Worm (Caenorhabditis elegans) whole organism, L4 larva: ENCODE data around the gene cdr-3.

ENCODE experiments used
- D1046.2 ChIP-seq: fragments of 200-800 bp; sonication (Bioruptor generic); IDR thresholded peaks from 2 replicates; pipeline ENCODE4 v1.3.6; 2022; ENCODE audit warnings: missing genetic modification characterization, missing compliant biosample characterization
- F10B5.3 ChIP-seq: sonication (generic microtip); optimal IDR thresholded peaks from 2 replicates; lab custom pipeline; 2016; ENCODE audit warnings: mild to moderate bottlenecking, missing genetic modification characterization, missing compliant biosample characterization
- F26F4.8 ChIP-seq: fragments of 200-800 bp; sonication (Bioruptor generic); conservative IDR thresholded peaks from 2 replicates; pipeline ENCODE4 v1.3.6; 2022; ENCODE audit warnings: missing genetic modification characterization, missing compliant biosample characterization
- F44E2.7 ChIP-seq: fragments of 200-800 bp; sonication (Bioruptor generic); IDR thresholded peaks from 2 replicates; pipeline ENCODE4 v2.1.2; 2022; ENCODE audit warnings: missing genetic modification characterization, missing compliant biosample characterization
- R02D3.7 ChIP-seq: fragments of 150-350 bp; sonication (generic microtip); optimal IDR thresholded peaks from 3 replicates; lab custom pipeline; 2014; ENCODE audit warnings: missing biosample characterization, missing genetic modification characterization
- T20F7.1 ChIP-seq: fragments of 200-800 bp; sonication (Bioruptor generic); optimal IDR thresholded peaks from 2 replicates; lab custom pipeline; 2018; ENCODE audit warnings: mild to moderate bottlenecking, missing genetic modification characterization, missing compliant biosample characterization
- Y48G9A.11 ChIP-seq: fragments of 200-800 bp; sonication (Bioruptor generic); IDR thresholded peaks from 2 replicates; pipeline ENCODE4 v1.3.6; 2022; ENCODE audit warnings: missing genetic modification reagents, missing genetic modification characterization, missing compliant biosample characterization
- ZK546.5 ChIP-seq, 2 experiments: sonication (generic microtip); optimal IDR thresholded peaks; 2 replicates each; lab custom pipeline; 2017; ENCODE audit warnings: missing biosample characterization in 2 of 2, missing genetic modification characterization in 2 of 2
- aha-1 ChIP-seq: fragments of 150-350 bp; peaks from one replicate; lab custom pipeline; 2014; ENCODE audit warnings: missing biosample characterization, missing genetic modification characterization
- attf-4 ChIP-seq: sonication (generic microtip); optimal IDR thresholded peaks from 3 replicates; lab custom pipeline; 2017; ENCODE audit warnings: missing biosample characterization, missing genetic modification characterization
- ceh-62 ChIP-seq: sonication (generic microtip); optimal IDR thresholded peaks from 2 replicates; lab custom pipeline; 2017; ENCODE audit warnings: missing biosample characterization, missing genetic modification characterization
- ceh-82 ChIP-seq: sonication (generic microtip); optimal IDR thresholded peaks from 2 replicates; lab custom pipeline; 2017; ENCODE audit warnings: missing biosample characterization, missing genetic modification characterization
- ces-1 ChIP-seq: fragments of 150-350 bp; sonication (generic microtip); optimal IDR thresholded peaks from 4 replicates; lab custom pipeline; 2014; ENCODE audit warnings: missing biosample characterization, missing genetic modification reagents, missing genetic modification characterization
- cey-2 ChIP-seq: sonication (generic microtip); optimal IDR thresholded peaks from 3 replicates; lab custom pipeline; 2017; ENCODE audit warnings: missing genetic modification characterization, mild to moderate bottlenecking, missing compliant biosample characterization, antibody characterized with exemption, borderline replicate concordance; ENCODE audit not compliant: insufficient read depth
- ctbp-1 ChIP-seq: fragments of 200-800 bp; sonication (Bioruptor generic); IDR thresholded peaks from 2 replicates; pipeline ENCODE4 v1.3.6; 2022; ENCODE audit warnings: missing genetic modification reagents, missing genetic modification characterization, missing compliant biosample characterization
- daf-12 ChIP-seq: fragments of 150-350 bp; optimal IDR thresholded peaks from 2 replicates; lab custom pipeline; 2014; ENCODE audit warnings: missing biosample characterization, missing genetic modification reagents, missing genetic modification characterization
- dmd-6 ChIP-seq: fragments of 200-800 bp; sonication (Bioruptor generic); IDR thresholded peaks from 2 replicates; pipeline ENCODE4 v1.3.6; 2022; ENCODE audit warnings: missing genetic modification reagents, missing genetic modification characterization, missing compliant biosample characterization
- dmd-8 ChIP-seq: fragments of 200-800 bp; sonication (Bioruptor generic); IDR thresholded peaks from 2 replicates; pipeline ENCODE4 v1.3.6; 2022; ENCODE audit warnings: missing genetic modification characterization, missing compliant biosample characterization
- dmd-9 ChIP-seq: fragments of 200-800 bp; sonication (Bioruptor generic); IDR thresholded peaks from 2 replicates; pipeline ENCODE4 v1.3.6; 2022; ENCODE audit warnings: missing genetic modification reagents, missing genetic modification characterization, missing compliant biosample characterization
- dpl-1 ChIP-seq: fragments of 150-350 bp; optimal IDR thresholded peaks from 2 replicates; lab custom pipeline; 2014; ENCODE audit warnings: missing biosample characterization, missing genetic modification reagents, missing genetic modification characterization
- egl-27 ChIP-seq: sonication (generic microtip); optimal IDR thresholded peaks from 3 replicates; lab custom pipeline; 2017; ENCODE audit warnings: missing biosample characterization, missing genetic modification reagents, missing genetic modification characterization
- egl-43 ChIP-seq: fragments of 200-800 bp; sonication (Bioruptor generic); IDR thresholded peaks from 2 replicates; pipeline ENCODE4 v1.3.6; 2022; ENCODE audit warnings: missing genetic modification reagents, missing genetic modification characterization, missing compliant biosample characterization
- fkh-10 ChIP-seq: fragments of 150-350 bp; optimal IDR thresholded peaks from 2 replicates; lab custom pipeline; 2014; ENCODE audit warnings: missing biosample characterization, missing genetic modification reagents, missing genetic modification characterization
- fos-1 ChIP-seq: fragments of 150-350 bp; optimal IDR thresholded peaks from 2 replicates; lab custom pipeline; 2014; ENCODE audit warnings: missing biosample characterization, missing genetic modification characterization
- hlh-11 ChIP-seq: fragments of 200-800 bp; sonication (Bioruptor generic); optimal IDR thresholded peaks from 2 replicates; lab custom pipeline; 2018; ENCODE audit warnings: mild to moderate bottlenecking, missing genetic modification characterization, missing compliant biosample characterization
- hmg-1.1 ChIP-seq: fragments of 200-800 bp; sonication (Bioruptor generic); IDR thresholded peaks from 2 replicates; pipeline ENCODE4 v1.3.6; 2022; ENCODE audit warnings: missing genetic modification reagents, missing genetic modification characterization, missing compliant biosample characterization
- lim-7 ChIP-seq: fragments of 200-800 bp; sonication (Bioruptor generic); IDR thresholded peaks from 2 replicates; pipeline ENCODE4 v1.3.6; 2022; ENCODE audit warnings: missing genetic modification characterization, missing compliant biosample characterization
- lin-13 ChIP-seq: fragments of 150-350 bp; optimal IDR thresholded peaks from 2 replicates; lab custom pipeline; 2014; ENCODE audit warnings: missing biosample characterization, missing genetic modification reagents, missing genetic modification characterization
- lin-38 ChIP-seq: fragments of 200-800 bp; sonication (Bioruptor generic); IDR thresholded peaks from 2 replicates; pipeline ENCODE4 v1.3.6; 2022; ENCODE audit warnings: missing genetic modification reagents, missing genetic modification characterization, missing compliant biosample characterization
- lin-39 ChIP-seq: fragments of 150-350 bp; optimal IDR thresholded peaks from 2 replicates; lab custom pipeline; 2014; ENCODE audit warnings: missing biosample characterization, missing genetic modification reagents, missing genetic modification characterization
- lir-3 ChIP-seq: sonication (generic microtip); optimal IDR thresholded peaks from 2 replicates; lab custom pipeline; 2016; ENCODE audit warnings: mild to moderate bottlenecking, missing genetic modification characterization, missing compliant biosample characterization
- lsy-2 ChIP-seq, 2 experiments: fragments of 150-350 bp in 1 of 2; sonication (generic microtip) in 1 of 2; optimal IDR thresholded peaks; 2 replicates each; lab custom pipeline; 2014 to 2017; ENCODE audit warnings: missing biosample characterization in 2 of 2, missing genetic modification characterization in 2 of 2
- mxl-2 ChIP-seq: fragments of 200-800 bp; sonication (Bioruptor generic); conservative IDR thresholded peaks from 2 replicates; pipeline ENCODE4 v1.3.6; 2022; ENCODE audit warnings: missing genetic modification reagents, missing genetic modification characterization, missing compliant biosample characterization
- nhr-10 ChIP-seq: fragments of 150-350 bp; optimal IDR thresholded peaks from 2 replicates; lab custom pipeline; 2014; ENCODE audit warnings: missing biosample characterization, missing genetic modification characterization
- nhr-237 ChIP-seq: sonication (generic microtip); optimal IDR thresholded peaks from 2 replicates; lab custom pipeline; 2017; ENCODE audit warnings: missing biosample characterization, missing genetic modification characterization
- nhr-25 ChIP-seq: sonication (generic microtip); optimal IDR thresholded peaks from 2 replicates; lab custom pipeline; 2017; ENCODE audit warnings: missing genetic modification characterization, mild to moderate bottlenecking, missing compliant biosample characterization, antibody characterized with exemption, moderate library complexity, borderline replicate concordance; ENCODE audit not compliant: insufficient read depth
- nhr-41 ChIP-seq: fragments of 200-800 bp; sonication (Bioruptor generic); IDR thresholded peaks from 2 replicates; pipeline ENCODE4 v1.3.6; 2022; ENCODE audit warnings: missing genetic modification reagents, missing genetic modification characterization, missing compliant biosample characterization
- nhr-6 ChIP-seq: fragments of 150-350 bp; optimal IDR thresholded peaks from 2 replicates; lab custom pipeline; 2014; ENCODE audit warnings: missing biosample characterization, missing genetic modification characterization
- pqm-1 ChIP-seq: sonication (generic microtip); optimal IDR thresholded peaks from 2 replicates; lab custom pipeline; 2017; ENCODE audit warnings: missing biosample characterization, missing genetic modification characterization
- rbr-2 ChIP-seq: sonication (generic microtip); optimal IDR thresholded peaks from 2 replicates; lab custom pipeline; 2016; ENCODE audit warnings: missing genotype, missing genetic modification characterization, missing compliant biosample characterization
- saeg-2 ChIP-seq: fragments of 200-800 bp; sonication (Bioruptor generic); IDR thresholded peaks from 2 replicates; pipeline ENCODE4 v1.3.6; 2022; ENCODE audit warnings: missing genetic modification reagents, missing genetic modification characterization, missing compliant biosample characterization
- sdz-12 ChIP-seq: fragments of 200-800 bp; sonication (Bioruptor generic); optimal IDR thresholded peaks from 2 replicates; lab custom pipeline; 2018; ENCODE audit warnings: mild to moderate bottlenecking, missing genetic modification characterization, missing compliant biosample characterization
- set-16 ChIP-seq: fragments of 200-800 bp; sonication (Bioruptor generic); IDR thresholded peaks from 2 replicates; pipeline ENCODE4 v1.3.6; 2022; ENCODE audit warnings: missing genetic modification reagents, missing genetic modification characterization, missing compliant biosample characterization
- unc-130 ChIP-seq: sonication (generic microtip); optimal IDR thresholded peaks from 2 replicates; lab custom pipeline; 2016; ENCODE audit warnings: missing genetic modification reagents, missing genetic modification characterization, missing compliant biosample characterization
- vab-7 ChIP-seq: fragments of 200-800 bp; sonication (Bioruptor generic); IDR thresholded peaks from 2 replicates; pipeline ENCODE4 v1.3.6; 2022; ENCODE audit warnings: missing genetic modification reagents, missing genetic modification characterization, missing compliant biosample characterization
- zag-1 ChIP-seq: fragments of 150-350 bp; optimal IDR thresholded peaks from 2 replicates; lab custom pipeline; 2014; ENCODE audit warnings: missing biosample characterization, missing genetic modification characterization
- ztf-11 ChIP-seq: fragments of 150-350 bp; optimal IDR thresholded peaks from 2 replicates; lab custom pipeline; 2014; ENCODE audit warnings: missing biosample characterization, missing genetic modification characterization
- ztf-7 ChIP-seq: fragments of 150-350 bp; optimal IDR thresholded peaks from 2 replicates; lab custom pipeline; 2014; ENCODE audit warnings: missing biosample characterization, missing genetic modification characterization

Gene cdr-3

DNA sequence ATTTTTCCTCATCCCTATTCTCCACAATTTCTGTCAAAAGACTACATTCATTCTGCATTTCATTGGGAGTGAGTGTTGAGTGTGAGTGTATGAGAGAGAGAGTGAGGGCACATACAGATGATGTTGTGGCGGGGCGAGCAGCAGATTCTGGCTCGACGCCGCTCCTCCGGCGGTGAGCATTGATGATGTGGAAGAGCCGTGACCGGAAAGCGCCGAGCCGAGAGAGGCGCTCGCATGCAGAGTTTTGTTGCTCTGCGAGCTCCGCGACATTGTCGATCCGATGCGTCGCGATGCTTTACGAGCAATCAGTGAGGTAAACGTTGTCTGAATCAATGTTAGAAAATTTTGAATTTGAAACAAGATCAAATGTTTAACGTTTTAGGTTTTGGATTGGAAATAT is 38.5 kb upstream of the cdr-3 start:
- TF ChIP-seq lsy-2 (tag; optimal IDR thresholded peaks at IDR 0.05; lab: Kevin White, UChicago) (no peak), F10B5.3 (tag; lab: Kevin White, UChicago) (no peak), F26F4.8 (GFP tag; lab: Robert Waterston, UW) (no peak), fos-1 (tag; lab: Kevin White, UChicago) (no peak), lin-38 (GFP tag; lab: Robert Waterston, UW) (no peak), saeg-2 (GFP tag; lab: Robert Waterston, UW) (no peak), set-16 (peak; percentile 93), dmd-6 (GFP tag; lab: Robert Waterston, UW) (no peak), ces-1 (GFP tag; lab: Kevin White, UChicago) (no peak), dpl-1 (GFP tag; lab: Kevin White, UChicago) (no peak), unc-130 (GFP tag; lab: Kevin White, UChicago) (no peak), dmd-9 (GFP tag; lab: Robert Waterston, UW) (no peak), nhr-25 (no peak), lin-13 (no peak), cey-2 (no peak), ztf-11 (no peak), hmg-1.1 (GFP tag; lab: Robert Waterston, UW) (no peak), vab-7 (no peak), egl-43 (GFP tag; lab: Robert Waterston, UW) (peak; percentile 42; the same call in 1 of the 2 replicates), attf-4 (tag; lab: Kevin White, UChicago) (no peak), rbr-2 (tag; lab: Kevin White, UChicago) (no peak), ZK546.5 (tag; optimal IDR thresholded peaks at IDR 0.05; lab: Kevin White, UChicago) (no peak), nhr-10 (no peak), daf-12 (tag; lab: Kevin White, UChicago) (no peak), aha-1 (tag; lab: Kevin White, UChicago) (peak; percentile 27), ctbp-1 (0 out of 2 replicates have a peak, but pooled peaks have one; percentile 14), mxl-2 (no peak), F44E2.7 (GFP tag; lab: Robert Waterston, UW) (no peak), sdz-12 (GFP tag; lab: Kevin White, UChicago) (no peak), dmd-8 (0 out of 2 replicates have a peak, but pooled peaks have one; percentile 38)

DNA sequence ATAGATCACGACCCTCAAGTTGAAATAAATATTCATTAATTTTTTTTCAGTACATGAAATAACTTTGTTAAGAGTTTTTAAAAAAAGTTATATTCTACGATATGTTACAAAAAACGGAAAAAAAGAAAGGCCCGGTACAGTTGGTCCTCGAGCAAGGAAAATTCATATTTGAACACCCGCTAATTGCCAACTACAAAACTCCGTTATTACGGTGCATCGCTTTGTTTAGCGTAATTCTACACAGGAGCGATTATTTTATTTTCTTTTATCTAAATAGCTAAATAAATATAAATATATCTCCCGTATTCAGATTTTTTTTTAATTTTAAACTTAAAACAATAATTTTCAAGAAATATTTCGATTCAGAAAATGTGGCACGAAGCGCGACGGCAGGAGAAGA is 33.3 kb upstream of the cdr-3 start, which contains the start of gene F28C1.1:
Gene F28C1.1, plus strand, starts transcription at position 365 of the 400 bp plus-strand sequence.
- TF ChIP-seq lir-3 (tag; lab: Kevin White, UChicago) = no peak
- TF ChIP-seq ztf-7 (tag; lab: Kevin White, UChicago) = no peak
- TF ChIP-seq hmg-1.1 (GFP tag; lab: Robert Waterston, UW) = no peak
- no peak for TF ChIP-seq D1046.2 (GFP tag; lab: Robert Waterston, UW)
- no peak for TF ChIP-seq zag-1 (tag; lab: Kevin White, UChicago)
- no peak for TF ChIP-seq pqm-1 (tag; lab: Kevin White, UChicago)
- TF ChIP-seq lim-7 = no peak
- peak; percentile 16 for TF ChIP-seq R02D3.7
- peak; percentile 55 for TF ChIP-seq nhr-6
- TF ChIP-seq nhr-41 (GFP tag; lab: Robert Waterston, UW) = no peak
- no peak for TF ChIP-seq F26F4.8 (GFP tag; lab: Robert Waterston, UW)
- no peak for TF ChIP-seq fkh-10 (GFP tag; lab: Kevin White, UChicago)
- no peak for TF ChIP-seq egl-27 (tag; lab: Kevin White, UChicago)
- TF ChIP-seq set-16 = no peak
- no peak for TF ChIP-seq ceh-62 (tag; lab: Kevin White, UChicago)
- no peak for TF ChIP-seq ceh-82
- TF ChIP-seq nhr-237 (tag; lab: Kevin White, UChicago) = no peak
- peak; percentile 84 for TF ChIP-seq dpl-1 (GFP tag; lab: Kevin White, UChicago)
- peak; percentile 93 for TF ChIP-seq T20F7.1 (GFP tag; lab: Kevin White, UChicago)
- no peak for TF ChIP-seq hlh-11 (tag; lab: Kevin White, UChicago)
- TF ChIP-seq Y48G9A.11 (GFP tag; lab: Robert Waterston, UW) = peak; percentile 92
- TF ChIP-seq lin-39 (tag; lab: Kevin White, UChicago) = no peak
- no peak for TF ChIP-seq attf-4 (tag; lab: Kevin White, UChicago)
- TF ChIP-seq rbr-2 (tag; lab: Kevin White, UChicago) = no peak
